Worm (Caenorhabditis elegans): ENCODE results near the gene F28E10.1.

ce11 chrIV:4541195-4541594 is 27.4 kb upstream of the F28E10.1 start:
- TF ChIP-seq tab-1 (GFP tag; IDR thresholded peaks at IDR 0.05) (no peak), klf-2 (GFP tag; conservative IDR thresholded peaks at IDR 0.05) (no peak), ztf-29 (GFP tag; IDR thresholded peaks at IDR 0.05) (no peak), flt-1 (GFP tag; IDR thresholded peaks at IDR 0.05) (no peak), T22C8.4 (GFP tag; IDR thresholded peaks at IDR 0.05) (no peak)
